Fruit fly (Drosophila melanogaster): ENCODE measurements around the gene CG17075.
A peak's percentile ranks its signal among the peaks of the same experiment; 100 is the strongest.

CG17075 gene

DNA sequence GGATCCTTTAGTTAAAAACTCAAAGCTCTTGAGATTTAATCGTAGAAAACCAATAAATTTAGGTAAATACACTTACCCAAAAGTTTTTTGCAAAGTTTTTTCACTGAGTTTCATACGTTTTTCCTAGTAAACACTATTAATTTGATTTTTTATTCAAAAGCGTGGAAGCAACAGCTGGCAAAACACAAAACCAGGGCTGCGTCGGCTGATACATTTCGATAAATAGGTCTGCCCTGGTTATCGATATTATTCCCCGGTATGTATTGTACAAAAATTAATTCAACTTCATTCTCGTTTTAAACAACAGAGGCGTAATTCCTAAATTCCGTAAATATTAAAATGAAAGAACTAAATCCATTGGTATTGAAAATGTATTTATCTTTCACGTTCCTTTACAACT lies 4.2 kb upstream of the CG17075 start, which contains the start of gene Dus1 (continued):
- TF ChIP-seq CG6254 (GFP tag; optimal IDR thresholded peaks at IDR 0.05) (no peak), CG11723 (GFP tag; optimal IDR thresholded peaks at IDR 0.05) (no peak), amos (GFP tag; IDR thresholded peaks at IDR 0.05; ENCODE audit: partially characterized antibody) (peak; percentile 68; the same call in 1 of the 2 replicates), eve (GFP tag; optimal IDR thresholded peaks at IDR 0.05) (no peak), bbx (GFP tag; IDR thresholded peaks at IDR 0.05; ENCODE audit: partially characterized antibody) (peak; percentile 77), CG16813 (GFP tag; IDR thresholded peaks at IDR 0.05; ENCODE audit: partially characterized antibody) (peak; percentile 53; the same call in 2 of the 3 replicates), hbn (GFP tag; IDR thresholded peaks at IDR 0.05; ENCODE audit: partially characterized antibody) (peak; percentile 72), gt (GFP tag; IDR thresholded peaks at IDR 0.05) (no peak), ab (GFP tag; optimal IDR thresholded peaks at IDR 0.05) (no peak), CG15011 (GFP tag; optimal IDR thresholded peaks at IDR 0.05) (no peak), Myb (GFP tag; optimal IDR thresholded peaks at IDR 0.05) (peak; percentile 50), BEAF-32 (GFP tag; optimal IDR thresholded peaks at IDR 0.05) (peak; percentile 72), CG15601 (tag; optimal IDR thresholded peaks at IDR 0.05) (peak; percentile 65), CG17829 (tag; optimal IDR thresholded peaks at IDR 0.05) (peak; percentile 53), Max (GFP tag; optimal IDR thresholded peaks at IDR 0.05) (no peak), Adf1 (GFP tag; IDR thresholded peaks at IDR 0.05) (no peak), Bgb (GFP tag; IDR thresholded peaks at IDR 0.05; ENCODE audit: partially characterized antibody) (peak; percentile 64), CG11085 (GFP tag; IDR thresholded peaks at IDR 0.05) (no peak), CG10654 (GFP tag; optimal IDR thresholded peaks at IDR 0.05) (no peak), CG2116 (GFP tag; optimal IDR thresholded peaks at IDR 0.05) (peak; percentile 92), CG32772 (GFP tag; IDR thresholded peaks at IDR 0.05) (no peak), pzg (GFP tag; optimal IDR thresholded peaks at IDR 0.05) (peak; percentile 71), nerfin-1 (tag; optimal IDR thresholded peaks at IDR 0.05) (no peak), seq (GFP tag; IDR thresholded peaks at IDR 0.05) (no peak), CG7987 (GFP tag; optimal IDR thresholded peaks at IDR 0.05) (no peak), Dek (tag; optimal IDR thresholded peaks at IDR 0.05) (no peak), tup (GFP tag; optimal IDR thresholded peaks at IDR 0.05) (no peak), otp (GFP tag; IDR thresholded peaks at IDR 0.05) (no peak), CG17568 (GFP tag; optimal IDR thresholded peaks at IDR 0.05) (no peak), gcm (GFP tag; optimal IDR thresholded peaks at IDR 0.05) (no peak), chif (GFP tag; optimal IDR thresholded peaks at IDR 0.05) (no peak), schlank (tag; optimal IDR thresholded peaks at IDR 0.05) (no peak), CG14860 (GFP tag; IDR thresholded peaks at IDR 0.05; ENCODE audit: partially characterized antibody) (peak; percentile 58; the same call in 2 of the 3 replicates), CG14965 (GFP tag; optimal IDR thresholded peaks at IDR 0.05; ENCODE audit: borderline replicate concordance) (no peak), CG8388 (GFP tag; optimal IDR thresholded peaks at IDR 0.05) (no peak), Sin3A (optimal IDR thresholded peaks at IDR 0.05) (peak; percentile 9), Dp (GFP tag; optimal IDR thresholded peaks at IDR 0.05) (peak; percentile 73), CG17361 (GFP tag; IDR thresholded peaks at IDR 0.05) (0 out of 3 replicates have a peak, but pooled peaks have one; percentile 15), CG8765 (GFP tag; IDR thresholded peaks at IDR 0.05) (no peak), Scr (GFP tag; IDR thresholded peaks at IDR 0.05; ENCODE audit: partially characterized antibody) (peak; percentile 70), lab (GFP tag; optimal IDR thresholded peaks at IDR 0.05) (no peak), CG10543 (GFP tag; optimal IDR thresholded peaks at IDR 0.05) (no peak), stc (GFP tag; IDR thresholded peaks at IDR 0.05) (no peak), nom (GFP tag; optimal IDR thresholded peaks at IDR 0.05) (no peak), Hmr (GFP tag; optimal IDR thresholded peaks at IDR 0.05) (no peak), CG9727 (GFP tag; optimal IDR thresholded peaks at IDR 0.05) (no peak), CG4617 (GFP tag; optimal IDR thresholded peaks at IDR 0.05; ENCODE audit: borderline replicate concordance) (peak; percentile 44), Doc2 (GFP tag; IDR thresholded peaks at IDR 0.05) (no peak), yki (optimal IDR thresholded peaks at IDR 0.05) (no peak), CG6683 (GFP tag; optimal IDR thresholded peaks at IDR 0.05) (no peak)
